Worm (Caenorhabditis elegans) whole organism, L4 larva: Measurements from ENCODE around the gene nhr-280.

Source experiments
- F10B5.3 ChIP-seq: sonication (generic microtip); optimal IDR thresholded peaks from 2 replicates; lab custom pipeline; 2016; ENCODE audit warnings: mild to moderate bottlenecking, missing genetic modification characterization, missing compliant biosample characterization
- F26F4.8 ChIP-seq: fragments of 200-800 bp; sonication (Bioruptor generic); conservative IDR thresholded peaks from 2 replicates; pipeline ENCODE4 v1.3.6; 2022; ENCODE audit warnings: missing genetic modification characterization, missing compliant biosample characterization
- F37D6.2 ChIP-seq: sonication (generic microtip); optimal IDR thresholded peaks from 2 replicates; lab custom pipeline; 2016; ENCODE audit warnings: mild to moderate bottlenecking, missing genetic modification characterization, missing compliant biosample characterization
- F44E2.7 ChIP-seq: fragments of 200-800 bp; sonication (Bioruptor generic); IDR thresholded peaks from 2 replicates; pipeline ENCODE4 v2.1.2; 2022; ENCODE audit warnings: missing genetic modification characterization, missing compliant biosample characterization
- R02D3.7 ChIP-seq: fragments of 150-350 bp; sonication (generic microtip); optimal IDR thresholded peaks from 3 replicates; lab custom pipeline; 2014; ENCODE audit warnings: missing biosample characterization, missing genetic modification characterization
- T20F7.1 ChIP-seq: fragments of 200-800 bp; sonication (Bioruptor generic); optimal IDR thresholded peaks from 2 replicates; lab custom pipeline; 2018; ENCODE audit warnings: mild to moderate bottlenecking, missing genetic modification characterization, missing compliant biosample characterization
- Y5F2A.4 ChIP-seq: fragments of 200-800 bp; sonication (Bioruptor generic); optimal IDR thresholded peaks from 2 replicates; lab custom pipeline; 2018; ENCODE audit warnings: mild to moderate bottlenecking, missing genetic modification characterization, missing compliant biosample characterization
- Y75B8A.6 ChIP-seq: fragments of 200-800 bp; sonication (Bioruptor generic); IDR thresholded peaks from 2 replicates; pipeline ENCODE4 v1.3.6; 2022; ENCODE audit warnings: missing genetic modification reagents, missing genetic modification characterization, missing compliant biosample characterization
- aha-1 ChIP-seq: fragments of 150-350 bp; peaks from one replicate; lab custom pipeline; 2014; ENCODE audit warnings: missing biosample characterization, missing genetic modification characterization
- ama-1 ChIP-seq: fragments of 150-350 bp; optimal IDR thresholded peaks from 2 replicates; lab custom pipeline; 2014; ENCODE audit warnings: inconsistent platforms, mixed read lengths
- arid-1 ChIP-seq: fragments of 200-800 bp; sonication (Bioruptor generic); conservative IDR thresholded peaks from 2 replicates; pipeline ENCODE4 v1.3.6; 2022; ENCODE audit warnings: missing genetic modification reagents, missing genetic modification characterization, missing compliant biosample characterization
- ceh-32 ChIP-seq: sonication (generic microtip); optimal IDR thresholded peaks from 2 replicates; lab custom pipeline; 2016; ENCODE audit warnings: mild to moderate bottlenecking, missing genetic modification characterization, missing compliant biosample characterization; ENCODE audit not compliant: poor library complexity
- ceh-62 ChIP-seq: sonication (generic microtip); optimal IDR thresholded peaks from 2 replicates; lab custom pipeline; 2017; ENCODE audit warnings: missing biosample characterization, missing genetic modification characterization
- ces-1 ChIP-seq: fragments of 150-350 bp; sonication (generic microtip); optimal IDR thresholded peaks from 4 replicates; lab custom pipeline; 2014; ENCODE audit warnings: missing biosample characterization, missing genetic modification reagents, missing genetic modification characterization
- ctbp-1 ChIP-seq: fragments of 200-800 bp; sonication (Bioruptor generic); IDR thresholded peaks from 2 replicates; pipeline ENCODE4 v1.3.6; 2022; ENCODE audit warnings: missing genetic modification reagents, missing genetic modification characterization, missing compliant biosample characterization
- daf-12 ChIP-seq: fragments of 150-350 bp; optimal IDR thresholded peaks from 2 replicates; lab custom pipeline; 2014; ENCODE audit warnings: missing biosample characterization, missing genetic modification reagents, missing genetic modification characterization
- dmd-8 ChIP-seq: fragments of 200-800 bp; sonication (Bioruptor generic); IDR thresholded peaks from 2 replicates; pipeline ENCODE4 v1.3.6; 2022; ENCODE audit warnings: missing genetic modification characterization, missing compliant biosample characterization
- dmd-9 ChIP-seq: fragments of 200-800 bp; sonication (Bioruptor generic); IDR thresholded peaks from 2 replicates; pipeline ENCODE4 v1.3.6; 2022; ENCODE audit warnings: missing genetic modification reagents, missing genetic modification characterization, missing compliant biosample characterization
- dpl-1 ChIP-seq: fragments of 150-350 bp; optimal IDR thresholded peaks from 2 replicates; lab custom pipeline; 2014; ENCODE audit warnings: missing biosample characterization, missing genetic modification reagents, missing genetic modification characterization
- duxl-1 ChIP-seq: sonication (generic microtip); optimal IDR thresholded peaks from 2 replicates; lab custom pipeline; 2016; ENCODE audit warnings: mild to moderate bottlenecking, missing genetic modification characterization, moderate library complexity, missing compliant biosample characterization; ENCODE audit not compliant: poor library complexity
- egl-43 ChIP-seq: fragments of 200-800 bp; sonication (Bioruptor generic); IDR thresholded peaks from 2 replicates; pipeline ENCODE4 v1.3.6; 2022; ENCODE audit warnings: missing genetic modification reagents, missing genetic modification characterization, missing compliant biosample characterization
- fkh-10 ChIP-seq: fragments of 150-350 bp; optimal IDR thresholded peaks from 2 replicates; lab custom pipeline; 2014; ENCODE audit warnings: missing biosample characterization, missing genetic modification reagents, missing genetic modification characterization
- fos-1 ChIP-seq: fragments of 150-350 bp; optimal IDR thresholded peaks from 2 replicates; lab custom pipeline; 2014; ENCODE audit warnings: missing biosample characterization, missing genetic modification characterization
- gei-8 ChIP-seq: fragments of 200-800 bp; sonication (Bioruptor generic); optimal IDR thresholded peaks from 2 replicates; lab custom pipeline; 2018; ENCODE audit warnings: mild to moderate bottlenecking, missing genetic modification characterization, missing compliant biosample characterization
- hlh-30 ChIP-seq: sonication (generic microtip); optimal IDR thresholded peaks from 2 replicates; lab custom pipeline; 2017; ENCODE audit warnings: antibody characterized with exemption, mild to moderate bottlenecking, missing genetic modification characterization, missing compliant biosample characterization; ENCODE audit not compliant: insufficient read depth
- hmg-1.1 ChIP-seq: fragments of 200-800 bp; sonication (Bioruptor generic); IDR thresholded peaks from 2 replicates; pipeline ENCODE4 v1.3.6; 2022; ENCODE audit warnings: missing genetic modification reagents, missing genetic modification characterization, missing compliant biosample characterization
- lin-13 ChIP-seq: fragments of 150-350 bp; optimal IDR thresholded peaks from 2 replicates; lab custom pipeline; 2014; ENCODE audit warnings: missing biosample characterization, missing genetic modification reagents, missing genetic modification characterization
- lin-29 ChIP-seq: fragments of 200-800 bp; sonication (Bioruptor generic); IDR thresholded peaks from 2 replicates; pipeline ENCODE4 v1.3.6; 2022; ENCODE audit warnings: missing genetic modification reagents, missing genetic modification characterization, missing compliant biosample characterization
- lir-3 ChIP-seq: sonication (generic microtip); optimal IDR thresholded peaks from 2 replicates; lab custom pipeline; 2016; ENCODE audit warnings: mild to moderate bottlenecking, missing genetic modification characterization, missing compliant biosample characterization
- madf-5 ChIP-seq, 2 experiments: fragments of 200-800 bp; sonication (Bioruptor generic); IDR thresholded peaks; 2 replicates each; pipeline ENCODE4 v1.3.6; 2022; ENCODE audit warnings: missing compliant biosample characterization in 2 of 2, missing genetic modification characterization in 2 of 2
- madf-9 ChIP-seq: fragments of 200-800 bp; sonication (Bioruptor generic); conservative IDR thresholded peaks from 2 replicates; pipeline ENCODE4 v1.3.6; 2022; ENCODE audit warnings: missing genetic modification reagents, missing genetic modification characterization, missing compliant biosample characterization
- mdt-29 ChIP-seq: fragments of 200-800 bp; sonication (Bioruptor generic); IDR thresholded peaks from 2 replicates; pipeline ENCODE4 v1.3.6; 2022; ENCODE audit warnings: missing genetic modification reagents, missing genetic modification characterization, missing compliant biosample characterization
- nhr-10 ChIP-seq: fragments of 150-350 bp; optimal IDR thresholded peaks from 2 replicates; lab custom pipeline; 2014; ENCODE audit warnings: missing biosample characterization, missing genetic modification characterization
- nhr-111 ChIP-seq: fragments of 200-800 bp; sonication (Bioruptor generic); optimal IDR thresholded peaks from 2 replicates; lab custom pipeline; 2018; ENCODE audit warnings: mild to moderate bottlenecking, missing genetic modification characterization, missing compliant biosample characterization
- nhr-237 ChIP-seq: sonication (generic microtip); optimal IDR thresholded peaks from 2 replicates; lab custom pipeline; 2017; ENCODE audit warnings: missing biosample characterization, missing genetic modification characterization
- nhr-28 ChIP-seq: fragments of 150-350 bp; optimal IDR thresholded peaks from 2 replicates; lab custom pipeline; 2014; ENCODE audit warnings: missing biosample characterization, missing genetic modification characterization
- nhr-48 ChIP-seq: sonication (generic microtip); optimal IDR thresholded peaks from 2 replicates; lab custom pipeline; 2016; ENCODE audit warnings: mild to moderate bottlenecking, missing genetic modification characterization, missing compliant biosample characterization
- nhr-6 ChIP-seq: fragments of 150-350 bp; optimal IDR thresholded peaks from 2 replicates; lab custom pipeline; 2014; ENCODE audit warnings: missing biosample characterization, missing genetic modification characterization
- nhr-76 ChIP-seq: fragments of 150-350 bp; optimal IDR thresholded peaks from 2 replicates; lab custom pipeline; 2014; ENCODE audit warnings: missing biosample characterization, missing genetic modification characterization
- nhr-77 ChIP-seq: fragments of 150-350 bp; optimal IDR thresholded peaks from 2 replicates; lab custom pipeline; 2014; ENCODE audit warnings: missing biosample characterization, missing genetic modification characterization
- pqm-1 ChIP-seq: sonication (generic microtip); optimal IDR thresholded peaks from 2 replicates; lab custom pipeline; 2017; ENCODE audit warnings: missing biosample characterization, missing genetic modification characterization
- rbr-2 ChIP-seq: sonication (generic microtip); optimal IDR thresholded peaks from 2 replicates; lab custom pipeline; 2016; ENCODE audit warnings: missing genotype, missing genetic modification characterization, missing compliant biosample characterization
- set-16 ChIP-seq: fragments of 200-800 bp; sonication (Bioruptor generic); IDR thresholded peaks from 2 replicates; pipeline ENCODE4 v1.3.6; 2022; ENCODE audit warnings: missing genetic modification reagents, missing genetic modification characterization, missing compliant biosample characterization
- skn-1 ChIP-seq: fragments of 150-350 bp; optimal IDR thresholded peaks from 2 replicates; lab custom pipeline; 2014; ENCODE audit warnings: missing biosample characterization, missing genetic modification characterization
- snpc-1.2 ChIP-seq: fragments of 200-800 bp; sonication (Bioruptor generic); IDR thresholded peaks from 2 replicates; pipeline ENCODE4 v1.3.6; 2022; ENCODE audit warnings: missing genetic modification reagents, missing genetic modification characterization, missing compliant biosample characterization
- spr-1 ChIP-seq: sonication (generic microtip); optimal IDR thresholded peaks from 2 replicates; lab custom pipeline; 2016; ENCODE audit warnings: mild to moderate bottlenecking, missing genetic modification characterization, missing compliant biosample characterization
- unc-39 ChIP-seq: sonication (generic microtip); optimal IDR thresholded peaks from 2 replicates; lab custom pipeline; 2017; ENCODE audit warnings: missing biosample characterization, missing genetic modification characterization
- unc-62 ChIP-seq, 3 experiments: fragments of 150-350 bp in 1 of 3; sonication (generic microtip); optimal IDR thresholded peaks in 2 of 3; peaks in 1 of 3; 1 replicate in 1 of 3; 2 replicates in 2 of 3; lab custom pipeline; 2014 to 2017; ENCODE audit warnings: missing biosample characterization in 3 of 3, missing genetic modification characterization in 3 of 3, missing genetic modification reagents in 3 of 3, missing genotype in 1 of 3
- vab-7 ChIP-seq: fragments of 200-800 bp; sonication (Bioruptor generic); IDR thresholded peaks from 2 replicates; pipeline ENCODE4 v1.3.6; 2022; ENCODE audit warnings: missing genetic modification reagents, missing genetic modification characterization, missing compliant biosample characterization
- zag-1 ChIP-seq: fragments of 150-350 bp; optimal IDR thresholded peaks from 2 replicates; lab custom pipeline; 2014; ENCODE audit warnings: missing biosample characterization, missing genetic modification characterization
- ztf-11 ChIP-seq: fragments of 150-350 bp; optimal IDR thresholded peaks from 2 replicates; lab custom pipeline; 2014; ENCODE audit warnings: missing biosample characterization, missing genetic modification characterization
- ztf-7 ChIP-seq: fragments of 150-350 bp; optimal IDR thresholded peaks from 2 replicates; lab custom pipeline; 2014; ENCODE audit warnings: missing biosample characterization, missing genetic modification characterization

nhr-280 gene

ce11 chrIII:89155-89554 lies 41.4 kb downstream of the nhr-280 start (continued):
- TF ChIP-seq nhr-76 (tag; lab: Kevin White, UChicago) = no peak
- TF ChIP-seq Y5F2A.4 = peak; percentile 50
- peak in 1 of 2 experiments; percentile 84 for TF ChIP-seq unc-62 (GFP tag; optimal IDR thresholded peaks at IDR 0.05 in 1 of 2; lab: Kevin White, UChicago)
- TF ChIP-seq unc-62 (tag; optimal IDR thresholded peaks at IDR 0.05; lab: Kevin White, UChicago) = no peak
- peak; percentile 61; the same call in 1 of the 2 replicates for TF ChIP-seq vab-7
- TF ChIP-seq unc-39 = no peak
- TF ChIP-seq nhr-77 (tag; lab: Kevin White, UChicago) = no peak
- 0 out of 2 replicates have a peak, but pooled peaks have one; percentile 55 for TF ChIP-seq dmd-9
- no peak for TF ChIP-seq lin-29 (GFP tag; lab: Robert Waterston, UW)
- TF ChIP-seq lin-13 (GFP tag; lab: Kevin White, UChicago) = peak; percentile 55
- peak; percentile 26 for TF ChIP-seq ztf-7
- peak in 1 of 2 experiments; percentile 79; a peak in 2 of 4 replicates for TF ChIP-seq madf-5 (GFP tag; IDR thresholded peaks at IDR 0.05; lab: Robert Waterston, UW)
- no peak for TF ChIP-seq ztf-11 (tag; lab: Kevin White, UChicago)
- TF ChIP-seq arid-1 (GFP tag; lab: Robert Waterston, UW) = peak; percentile 81
- TF ChIP-seq F26F4.8 (GFP tag; lab: Robert Waterston, UW) = peak; percentile 66; the same call in 1 of the 2 replicates
- TF ChIP-seq rbr-2 (tag; lab: Kevin White, UChicago) = peak; percentile 12
- TF ChIP-seq zag-1 (tag; lab: Kevin White, UChicago) = no peak
- TF ChIP-seq nhr-111 (GFP tag; lab: Kevin White, UChicago) = no peak
- TF ChIP-seq nhr-48 = no peak
- TF ChIP-seq dmd-8 = peak; percentile 80
- no peak for TF ChIP-seq F10B5.3 (tag; lab: Kevin White, UChicago)
- TF ChIP-seq skn-1 = no peak
- TF ChIP-seq aha-1 (tag; lab: Kevin White, UChicago) = no peak
- TF ChIP-seq fos-1 = no peak
- TF ChIP-seq R02D3.7 (tag; lab: Kevin White, UChicago) = no peak
- peak; percentile 60 for TF ChIP-seq hlh-30 (tag; lab: Kevin White, UChicago)
- no peak for TF ChIP-seq nhr-237 (tag; lab: Kevin White, UChicago)
- TF ChIP-seq nhr-10 (tag; lab: Kevin White, UChicago) = no peak
- 0 out of 2 replicates have a peak, but pooled peaks have one; percentile 60 for TF ChIP-seq madf-9 (GFP tag; lab: Robert Waterston, UW)
- no peak for TF ChIP-seq ceh-62 (tag; lab: Kevin White, UChicago)
- TF ChIP-seq pqm-1 (tag; lab: Kevin White, UChicago) = no peak
- TF ChIP-seq ces-1 (GFP tag; lab: Kevin White, UChicago) = no peak
- no peak for TF ChIP-seq fkh-10 (GFP tag; lab: Kevin White, UChicago)
- peak; percentile 82; the same call in 1 of the 2 replicates for TF ChIP-seq F44E2.7 (GFP tag; lab: Robert Waterston, UW)
- TF ChIP-seq Y75B8A.6 (GFP tag; lab: Robert Waterston, UW) = no peak
- no peak for TF ChIP-seq daf-12 (tag; lab: Kevin White, UChicago)
- TF ChIP-seq nhr-28 (tag; lab: Kevin White, UChicago) = no peak
- TF ChIP-seq set-16 = no peak
- peak; percentile 44; the same call in 1 of the 2 replicates for TF ChIP-seq ctbp-1
- peak; percentile 71 for TF ChIP-seq snpc-1.2 (GFP tag; lab: Robert Waterston, UW)
- TF ChIP-seq ama-1 (lab: Kevin White, UChicago) = peak; percentile 89
- peak; percentile 79; the same call in 1 of the 2 replicates for TF ChIP-seq egl-43
- peak; percentile 26 for TF ChIP-seq spr-1
- peak; percentile 56 for TF ChIP-seq gei-8 (GFP tag; lab: Kevin White, UChicago)
- no peak for TF ChIP-seq nhr-6 (tag; lab: Kevin White, UChicago)
- peak; percentile 84 for TF ChIP-seq duxl-1 (tag; lab: Kevin White, UChicago)
- no peak for TF ChIP-seq F37D6.2 (tag; lab: Kevin White, UChicago)
- TF ChIP-seq ceh-32 (tag; lab: Kevin White, UChicago) = no peak
- peak; percentile 62 for TF ChIP-seq hmg-1.1
- TF ChIP-seq T20F7.1 (GFP tag; lab: Kevin White, UChicago) = peak; percentile 83
- peak; percentile 39 for TF ChIP-seq lir-3 (tag; lab: Kevin White, UChicago)
- no peak for TF ChIP-seq mdt-29 (GFP tag; lab: Robert Waterston, UW)
- peak; percentile 30 for TF ChIP-seq dpl-1 (GFP tag; lab: Kevin White, UChicago)
